Worm (Caenorhabditis elegans): ENCODE measurements around the gene srw-66.
"Not testable (repeated sequence)": the region's sequence is repeated elsewhere in the genome, so short reads cannot be mapped to it uniquely, and the experiment has no call there.

The srw-66 gene

ce11 chrII:1278350-1278749 lies 6.6 kb upstream of the srw-66 start, which contains the start of gene srz-63:
Gene srz-63, plus strand, starts transcription at chrII:1278650.
- TF ChIP-seq unc-39, sptf-1, hlh-1 (tag; optimal IDR thresholded peaks at IDR 0.05): not testable (repeated sequence)

ce11 chrII:1276778-1277177 lies 5.1 kb upstream of the srw-66 start, which contains the start of gene Y57G7A.11:
Gene Y57G7A.11, minus strand, starts transcription at chrII:1276878.
- no peak for TF ChIP-seq mep-1 (tag; optimal IDR thresholded peaks at IDR 0.05)
- no peak for TF ChIP-seq ceh-39 (tag; optimal IDR thresholded peaks at IDR 0.05)
- TF ChIP-seq pha-4 (tag; optimal IDR thresholded peaks at IDR 0.05), result no peak
- no peak for TF ChIP-seq mls-2 (tag; optimal IDR thresholded peaks at IDR 0.05)
- TF ChIP-seq sem-2 (GFP tag; optimal IDR thresholded peaks at IDR 0.05), result no peak
- TF ChIP-seq cnd-1 (tag; optimal IDR thresholded peaks at IDR 0.05), result no peak
- TF ChIP-seq M03D4.4 (tag; optimal IDR thresholded peaks at IDR 0.05), result no peak
- TF ChIP-seq bed-3 (GFP tag; optimal IDR thresholded peaks at IDR 0.05), result no peak
- TF ChIP-seq lin-32 (GFP tag; optimal IDR thresholded peaks at IDR 0.05), result no peak
- no peak for TF ChIP-seq unc-120 (tag; optimal IDR thresholded peaks at IDR 0.05; ENCODE audit: poor library complexity, severe bottlenecking)
- TF ChIP-seq unc-62 (GFP tag; optimal IDR thresholded peaks at IDR 0.05), result no peak
- no peak for TF ChIP-seq ham-2 (GFP tag; optimal IDR thresholded peaks at IDR 0.05)
- no peak for TF ChIP-seq zip-8 (tag; optimal IDR thresholded peaks at IDR 0.05)

ce11 chrII:1275439-1275838 lies 3.7 kb upstream of the srw-66 start, which contains the start of gene Y57G7A.5:
Gene Y57G7A.5, minus strand, starts transcription at chrII:1275539.
- no peak for TF ChIP-seq blmp-1 (tag; optimal IDR thresholded peaks at IDR 0.05)
- no peak for TF ChIP-seq unc-62 (GFP tag; optimal IDR thresholded peaks at IDR 0.05)
- TF ChIP-seq nhr-237 (tag; optimal IDR thresholded peaks at IDR 0.05), result no peak
- TF ChIP-seq pha-4 (tag; optimal IDR thresholded peaks at IDR 0.05), result no peak
- no peak for TF ChIP-seq cnd-1 (tag; optimal IDR thresholded peaks at IDR 0.05)
- no peak for TF ChIP-seq ceh-43 (GFP tag; optimal IDR thresholded peaks at IDR 0.05)
- TF ChIP-seq drap-1 (GFP tag; optimal IDR thresholded peaks at IDR 0.05), result no peak
- TF ChIP-seq nhr-28 (tag; optimal IDR thresholded peaks at IDR 0.05), result no peak
- TF ChIP-seq ceh-83 (GFP tag; optimal IDR thresholded peaks at IDR 0.05), result no peak
- no peak for TF ChIP-seq mep-1 (tag; optimal IDR thresholded peaks at IDR 0.05)
- TF ChIP-seq unc-120 (tag; optimal IDR thresholded peaks at IDR 0.05; ENCODE audit: poor library complexity, severe bottlenecking), result no peak
- no peak for TF ChIP-seq unc-39 (tag; optimal IDR thresholded peaks at IDR 0.05)

ce11 chrII:1266790-1267189 lies 4.9 kb downstream of the srw-66 start, which contains the start of gene oac-30:
Gene oac-30, minus strand, starts transcription at chrII:1266890.
- TF ChIP-seq bed-3 (GFP tag; optimal IDR thresholded peaks at IDR 0.05) (no peak), ztf-11 (tag; optimal IDR thresholded peaks at IDR 0.05) (no peak), nhr-2 (tag; optimal IDR thresholded peaks at IDR 0.05) (no peak), nhr-237 (tag; optimal IDR thresholded peaks at IDR 0.05) (no peak), ceh-43 (GFP tag; optimal IDR thresholded peaks at IDR 0.05) (no peak), unc-39 (tag; optimal IDR thresholded peaks at IDR 0.05) (no peak), ham-2 (GFP tag; optimal IDR thresholded peaks at IDR 0.05) (no peak), nhr-12 (tag; optimal IDR thresholded peaks at IDR 0.05) (no peak), pha-4 (tag; optimal IDR thresholded peaks at IDR 0.05) (no peak), nhr-28 (tag; optimal IDR thresholded peaks at IDR 0.05) (no peak), mls-2 (tag; optimal IDR thresholded peaks at IDR 0.05) (no peak), nhr-76 (tag; optimal IDR thresholded peaks at IDR 0.05) (no peak), mep-1 (tag; optimal IDR thresholded peaks at IDR 0.05) (no peak)

ce11 chrII:1258634-1259033 lies 13.1 kb downstream of the srw-66 start, which contains the start of gene clpr-2:
Gene clpr-2, plus strand, starts transcription at chrII:1258934.
- TF ChIP-seq tbx-8 (GFP tag; optimal IDR thresholded peaks at IDR 0.05) (no peak), lin-13 (tag; optimal IDR thresholded peaks at IDR 0.05) (no peak), sem-2 (GFP tag; optimal IDR thresholded peaks at IDR 0.05) (no peak), lsy-2 (tag; optimal IDR thresholded peaks at IDR 0.05) (no peak), elt-1 (tag; optimal IDR thresholded peaks at IDR 0.05; ENCODE audit: borderline replicate concordance, insufficient read depth) (no peak), snpc-4 (tag; optimal IDR thresholded peaks at IDR 0.05) (no peak)

All from whole organism, mixed stage, embryonic.